Fruit fly (Drosophila melanogaster) whole organism, embryonic: Measurements from ENCODE around the gene Rab18.
A peak's percentile ranks its signal among the peaks of the same experiment; 100 is the strongest.

Experiments used
- Atf3 ChIP-seq: fragments of 200-800 bp; sonication (Bioruptor generic); optimal IDR thresholded peaks from 3 replicates; lab custom pipeline; 2016; ENCODE audit warnings: missing biosample characterization, missing genetic modification characterization
- CG10147 ChIP-seq: fragments of 200-800 bp; sonication (Bioruptor generic); optimal IDR thresholded peaks from 2 replicates; lab custom pipeline; 2019; ENCODE audit warnings: missing biosample characterization, mild to moderate bottlenecking, missing genetic modification characterization, moderate library complexity
- CG10959 ChIP-seq: fragments of 200-800 bp; sonication (Bioruptor generic); IDR thresholded peaks from 2 replicates; pipeline ENCODE4 v1.3.6; 2022; ENCODE audit warnings: missing biosample characterization, missing genetic modification characterization
- CG11085 ChIP-seq: fragments of 200-800 bp; sonication (Bioruptor generic); IDR thresholded peaks from 2 replicates; pipeline ENCODE4 v1.3.6; 2022; ENCODE audit warnings: missing biosample characterization, missing genetic modification characterization
- CG12219 ChIP-seq: fragments of 200-800 bp; sonication (Bioruptor generic); optimal IDR thresholded peaks from 3 replicates; lab custom pipeline; 2018; ENCODE audit warnings: missing biosample characterization, mild to moderate bottlenecking, missing genetic modification characterization
- CG1233 ChIP-seq: fragments of 200-800 bp; sonication (Bioruptor generic); optimal IDR thresholded peaks from 4 replicates; lab custom pipeline; 2018; ENCODE audit warnings: missing biosample characterization, mild to moderate bottlenecking, missing genetic modification characterization
- CG12769 ChIP-seq: fragments of 200-800 bp; sonication (Bioruptor generic); optimal IDR thresholded peaks from 2 replicates; lab custom pipeline; 2019; ENCODE audit warnings: missing biosample characterization, mild to moderate bottlenecking, missing genetic modification characterization, moderate library complexity
- CG15269 ChIP-seq: fragments of 200-800 bp; sonication (Bioruptor generic); optimal IDR thresholded peaks from 2 replicates; lab custom pipeline; 2018; ENCODE audit warnings: missing biosample characterization, mild to moderate bottlenecking, missing genetic modification characterization, moderate library complexity
- CG1603 ChIP-seq: fragments of 200-800 bp; sonication (Bioruptor generic); optimal IDR thresholded peaks from 2 replicates; lab custom pipeline; 2019; ENCODE audit warnings: missing biosample characterization, mild to moderate bottlenecking, missing genetic modification characterization, moderate library complexity
- CG17361 ChIP-seq: fragments of 200-800 bp; sonication (Bioruptor generic); IDR thresholded peaks from 3 replicates; pipeline ENCODE4 v1.3.6; 2022; ENCODE audit warnings: missing biosample characterization, missing genetic modification characterization
- CG17568 ChIP-seq: fragments of 200-800 bp; sonication (Bioruptor generic); optimal IDR thresholded peaks from 2 replicates; lab custom pipeline; 2018; ENCODE audit warnings: missing biosample characterization, mild to moderate bottlenecking, missing genetic modification characterization, moderate library complexity
- CG18764 ChIP-seq: fragments of 200-800 bp; sonication (Bioruptor generic); optimal IDR thresholded peaks from 3 replicates; lab custom pipeline; 2016; ENCODE audit warnings: missing biosample characterization, missing genetic modification characterization
- CG2712 ChIP-seq: fragments of 200-800 bp; optimal IDR thresholded peaks from 3 replicates; lab custom pipeline; 2019; ENCODE audit warnings: missing biosample characterization, mild to moderate bottlenecking, missing genetic modification characterization, moderate library complexity
- CG30020 ChIP-seq: fragments of 200-800 bp; optimal IDR thresholded peaks from 2 replicates; lab custom pipeline; 2019; ENCODE audit warnings: missing biosample characterization, mild to moderate bottlenecking, missing genetic modification characterization, moderate library complexity
- CG34422 ChIP-seq: fragments of 200-800 bp; sonication (Bioruptor generic); IDR thresholded peaks from 3 replicates; pipeline ENCODE4 v1.3.6; 2022; ENCODE audit warnings: missing biosample characterization, missing genetic modification characterization
- CG3838 ChIP-seq: fragments of 200-800 bp; sonication (Bioruptor generic); optimal IDR thresholded peaks from 3 replicates; lab custom pipeline; 2016; ENCODE audit warnings: missing biosample characterization, missing genetic modification characterization
- CG5180 ChIP-seq: fragments of 200-800 bp; sonication (Bioruptor generic); optimal IDR thresholded peaks from 3 replicates; lab custom pipeline; 2017; ENCODE audit warnings: missing biosample characterization, missing genetic modification characterization, mild to moderate bottlenecking, moderate library complexity, missing genetic modification reagents
- CG7556 ChIP-seq: fragments of 200-800 bp; sonication (Bioruptor generic); optimal IDR thresholded peaks from 2 replicates; lab custom pipeline; 2017; ENCODE audit warnings: missing biosample characterization, mild to moderate bottlenecking, missing genetic modification characterization
- CoRest ChIP-seq: fragments of 200-800 bp; sonication (Bioruptor generic); optimal IDR thresholded peaks from 3 replicates; lab custom pipeline; 2018; ENCODE audit warnings: missing biosample characterization, mild to moderate bottlenecking, missing genetic modification characterization, moderate library complexity
- Dip3 ChIP-seq: fragments of 200-800 bp; sonication (Bioruptor generic); optimal IDR thresholded peaks from 3 replicates; lab custom pipeline; 2016; ENCODE audit warnings: missing biosample characterization, missing genetic modification characterization
- Gsc ChIP-seq: fragments of 200-800 bp; sonication (Bioruptor generic); IDR thresholded peaks from 2 replicates; pipeline ENCODE4 v1.3.6; 2022; ENCODE audit warnings: missing biosample characterization, missing genetic modification characterization
- Gug ChIP-seq: fragments of 200-800 bp; sonication (Bioruptor generic); IDR thresholded peaks from 4 replicates; pipeline ENCODE4 v1.3.6; 2022; ENCODE audit warnings: missing biosample characterization, missing genetic modification characterization
- Hmr ChIP-seq: fragments of 200-800 bp; sonication (Bioruptor generic); optimal IDR thresholded peaks from 3 replicates; lab custom pipeline; 2017; ENCODE audit warnings: mild to moderate bottlenecking, missing biosample characterization, missing genetic modification reagents, missing genetic modification characterization
- MBD-R2 ChIP-seq: fragments of 200-800 bp; sonication (Bioruptor generic); IDR thresholded peaks from 2 replicates; pipeline ENCODE4 v1.3.6; 2022; ENCODE audit warnings: missing biosample characterization, missing genetic modification characterization
- Mad ChIP-seq: fragments of 200-800 bp; sonication (Bioruptor generic); optimal IDR thresholded peaks from 2 replicates; lab custom pipeline; 2016; ENCODE audit warnings: missing biosample characterization, missing genetic modification characterization
- Max ChIP-seq: fragments of 200-800 bp; sonication (Bioruptor generic); optimal IDR thresholded peaks from 2 replicates; lab custom pipeline; 2016; ENCODE audit warnings: missing biosample characterization, mild to moderate bottlenecking, missing genetic modification characterization
- Nf-YA ChIP-seq: fragments of 200-800 bp; sonication (Bioruptor generic); IDR thresholded peaks from 2 replicates; pipeline ENCODE4 v1.3.6; 2022; ENCODE audit warnings: missing biosample characterization, missing genetic modification characterization
- Nf-YB ChIP-seq: fragments of 200-800 bp; sonication (Bioruptor generic); optimal IDR thresholded peaks from 3 replicates; lab custom pipeline; 2019; ENCODE audit warnings: missing biosample characterization, mild to moderate bottlenecking, missing genetic modification characterization, moderate library complexity
- Nf-YC ChIP-seq: fragments of 200-800 bp; optimal IDR thresholded peaks from 3 replicates; lab custom pipeline; 2019; ENCODE audit warnings: missing biosample characterization, mild to moderate bottlenecking, missing genetic modification characterization, moderate library complexity
- Optix ChIP-seq: fragments of 200-800 bp; sonication (Bioruptor generic); IDR thresholded peaks from 3 replicates; pipeline ENCODE4 v1.3.6; 2022; ENCODE audit warnings: missing biosample characterization, missing genetic modification characterization
- Side ChIP-seq: fragments of 200-800 bp; sonication (Bioruptor generic); optimal IDR thresholded peaks from 2 replicates; lab custom pipeline; 2016; ENCODE audit warnings: missing biosample characterization, missing genetic modification characterization
- ase ChIP-seq: fragments of 200-800 bp; sonication (Bioruptor generic); IDR thresholded peaks from 3 replicates; pipeline ENCODE4 v1.3.6; 2022; ENCODE audit warnings: missing biosample characterization, missing genetic modification characterization
- bowl ChIP-seq: fragments of 200-800 bp; sonication (Bioruptor generic); IDR thresholded peaks from 2 replicates; pipeline ENCODE4 v1.3.6; 2022; ENCODE audit warnings: missing biosample characterization, missing genetic modification characterization
- caup ChIP-seq: fragments of 200-800 bp; sonication (Bioruptor generic); optimal IDR thresholded peaks from 3 replicates; lab custom pipeline; 2017; ENCODE audit warnings: missing biosample characterization, mild to moderate bottlenecking, missing genetic modification characterization, moderate library complexity; ENCODE audit not compliant: severe bottlenecking
- chm ChIP-seq: fragments of 200-800 bp; sonication (Bioruptor generic); IDR thresholded peaks from 2 replicates; pipeline ENCODE4 v1.3.6; 2022; ENCODE audit warnings: missing biosample characterization, missing genetic modification characterization
- hb ChIP-seq: fragments of 200-800 bp; sonication (Bioruptor generic); IDR thresholded peaks from 3 replicates; pipeline ENCODE4 v1.3.6; 2022; ENCODE audit warnings: missing biosample characterization, missing genetic modification characterization; ENCODE audit not compliant: partially characterized antibody
- insv ChIP-seq, 2 experiments: fragments of 200-800 bp; sonication (Bioruptor generic); optimal IDR thresholded peaks; 3 replicates each; lab custom pipeline; 2016 to 2018; ENCODE audit warnings: missing biosample characterization in 2 of 2, missing genetic modification characterization in 2 of 2
- lilli ChIP-seq: fragments of 200-800 bp; sonication (Bioruptor generic); optimal IDR thresholded peaks from 3 replicates; lab custom pipeline; 2016; ENCODE audit warnings: missing biosample characterization, missing genetic modification characterization
- nmo ChIP-seq: fragments of 200-800 bp; sonication (Bioruptor generic); optimal IDR thresholded peaks from 2 replicates; lab custom pipeline; 2018; ENCODE audit warnings: missing biosample characterization, mild to moderate bottlenecking, missing genetic modification characterization, moderate library complexity
- odd ChIP-seq: fragments of 200-800 bp; sonication (Bioruptor generic); optimal IDR thresholded peaks from 2 replicates; lab custom pipeline; 2017; ENCODE audit warnings: missing biosample characterization, mild to moderate bottlenecking, missing genetic modification characterization
- onecut ChIP-seq: fragments of 200-800 bp; sonication (Bioruptor generic); IDR thresholded peaks from 2 replicates; pipeline ENCODE4 v1.3.6; 2022; ENCODE audit warnings: missing biosample characterization, missing genetic modification characterization
- prd ChIP-seq, 3 experiments: fragments of >200 bp in 2 of 3; fragments of 200-800 bp in 1 of 3; sonication (Bioruptor generic) in 1 of 3; optimal IDR thresholded peaks in 2 of 3; IDR thresholded peaks in 1 of 3; 2 replicates in 2 of 3; 3 replicates in 1 of 3; pipeline versions ENCODE4 v1.3.6 to Lab custom; 2017 to 2022; ENCODE audit warnings: missing biosample characterization in 1 of 3, missing genetic modification characterization in 1 of 3
- pros ChIP-seq: fragments of 200-800 bp; sonication (Bioruptor generic); optimal IDR thresholded peaks from 3 replicates; lab custom pipeline; 2019; ENCODE audit warnings: missing biosample characterization, mild to moderate bottlenecking, missing genetic modification characterization, moderate library complexity
- sd ChIP-seq: fragments of 200-800 bp; sonication (Bioruptor generic); optimal IDR thresholded peaks from 3 replicates; lab custom pipeline; 2018; ENCODE audit warnings: missing biosample characterization, mild to moderate bottlenecking, missing genetic modification characterization, moderate library complexity
- slou ChIP-seq: fragments of 200-800 bp; sonication (Bioruptor generic); optimal IDR thresholded peaks from 3 replicates; lab custom pipeline; 2016; ENCODE audit warnings: missing biosample characterization, missing genetic modification characterization
- so ChIP-seq: fragments of 200-800 bp; sonication (Bioruptor generic); IDR thresholded peaks from 3 replicates; pipeline ENCODE4 v1.3.6; 2022; ENCODE audit warnings: missing biosample characterization, missing genetic modification characterization
- tio ChIP-seq: fragments of 200-800 bp; sonication (Bioruptor generic); optimal IDR thresholded peaks from 2 replicates; lab custom pipeline; 2017; ENCODE audit warnings: missing biosample characterization, missing genetic modification characterization, inconsistent platforms
- tx ChIP-seq: fragments of 200-800 bp; sonication (Bioruptor generic); optimal IDR thresholded peaks from 2 replicates; lab custom pipeline; 2016; ENCODE audit warnings: missing biosample characterization, missing genetic modification characterization

Gene Rab18

DNA sequence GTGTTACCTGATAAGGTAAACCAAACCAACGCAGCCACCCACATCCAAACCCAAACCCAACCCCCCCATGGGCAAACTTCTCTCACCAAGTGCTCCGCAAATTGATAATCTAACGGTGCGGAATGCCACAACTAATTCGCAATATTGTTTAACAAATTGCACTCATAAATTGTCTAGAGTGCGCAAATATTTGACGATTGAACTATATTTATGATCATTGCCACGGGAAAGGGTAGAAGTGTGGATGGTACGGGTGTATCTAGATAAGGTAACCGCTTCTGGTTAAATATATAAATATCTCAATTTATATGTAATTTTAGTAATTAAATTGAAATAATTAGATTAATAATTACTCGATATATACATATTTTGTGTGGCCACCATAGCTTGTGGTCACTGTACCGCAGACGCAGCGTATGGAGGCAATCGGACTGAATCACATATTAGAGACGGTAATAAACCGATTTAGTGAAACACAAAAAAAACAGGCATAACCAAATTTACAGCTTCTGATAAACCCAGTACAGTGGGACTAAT, 46.9 kb upstream of the Rab18 start (continued):
- TF ChIP-seq CG17568 (GFP tag; lab: Kevin White, UChicago) = peak; percentile 52
- TF ChIP-seq odd (GFP tag; lab: Kevin White, UChicago) = peak; percentile 11
- peak; percentile 34; the same call in 1 of the 3 replicates for TF ChIP-seq so
- TF ChIP-seq Gug (GFP tag; lab: Robert Waterston, UW) = peak; percentile 66; the same call in 2 of the 4 replicates
- TF ChIP-seq prd (optimal IDR thresholded peaks at IDR 0.05; lab: Kevin White, UChicago) = no peak
- peak; percentile 71; the same call in 2 of the 3 replicates for TF ChIP-seq prd (GFP tag; IDR thresholded peaks at IDR 0.05; lab: Robert Waterston, UW)
- TF ChIP-seq CG3838 (GFP tag; lab: Kevin White, UChicago) = no peak
- peak; percentile 1 for TF ChIP-seq Max (GFP tag; lab: Kevin White, UChicago)
- peak; percentile 46 for TF ChIP-seq CG7556
- TF ChIP-seq onecut = no peak
- TF ChIP-seq CG15269 (tag; lab: Kevin White, UChicago) = peak; percentile 81
- peak; percentile 4 for TF ChIP-seq CG1603 (tag; lab: Kevin White, UChicago)
- 0 out of 3 replicates have a peak, but pooled peaks have one; percentile 22 for TF ChIP-seq CG17361 (GFP tag; lab: Robert Waterston, UW)
- peak; percentile 47; the same call in 1 of the 2 replicates for TF ChIP-seq MBD-R2 (GFP tag; lab: Robert Waterston, UW)
- no peak for TF ChIP-seq Gsc
- peak; percentile 50 for TF ChIP-seq CG10147 (GFP tag; lab: Kevin White, UChicago)
- TF ChIP-seq CoRest (tag; lab: Kevin White, UChicago) = peak; percentile 71
- TF ChIP-seq Optix = peak; percentile 23; the same call in 1 of the 3 replicates
- peak; percentile 23 for TF ChIP-seq CG18764 (GFP tag; lab: Kevin White, UChicago)
- peak; percentile 55; the same call in 1 of the 3 replicates for TF ChIP-seq CG34422 (GFP tag; lab: Robert Waterston, UW)
- TF ChIP-seq CG11085 (GFP tag; lab: Robert Waterston, UW) = peak; percentile 52
- TF ChIP-seq nmo = peak; percentile 24
- TF ChIP-seq CG10959 (GFP tag; lab: Robert Waterston, UW) = 0 out of 2 replicates have a peak, but pooled peaks have one; percentile 21
- peak; percentile 66 for TF ChIP-seq CG12769 (tag; lab: Kevin White, UChicago)
- peak; percentile 37 for TF ChIP-seq CG1233 (GFP tag; lab: Kevin White, UChicago)
- TF ChIP-seq Dip3 = peak; percentile 14
- peak; percentile 44 for TF ChIP-seq lilli (GFP tag; lab: Kevin White, UChicago)
- TF ChIP-seq sd (tag; lab: Kevin White, UChicago) = peak; percentile 86
- no peak for TF ChIP-seq pros (GFP tag; lab: Kevin White, UChicago)
- TF ChIP-seq ase (GFP tag; lab: Robert Waterston, UW) = peak; percentile 16; the same call in 1 of the 3 replicates
- TF ChIP-seq tx (GFP tag; lab: Kevin White, UChicago) = no peak
- TF ChIP-seq CG2712 (tag; lab: Kevin White, UChicago) = peak; percentile 56
- TF ChIP-seq Atf3 (GFP tag; lab: Kevin White, UChicago) = no peak

DNA sequence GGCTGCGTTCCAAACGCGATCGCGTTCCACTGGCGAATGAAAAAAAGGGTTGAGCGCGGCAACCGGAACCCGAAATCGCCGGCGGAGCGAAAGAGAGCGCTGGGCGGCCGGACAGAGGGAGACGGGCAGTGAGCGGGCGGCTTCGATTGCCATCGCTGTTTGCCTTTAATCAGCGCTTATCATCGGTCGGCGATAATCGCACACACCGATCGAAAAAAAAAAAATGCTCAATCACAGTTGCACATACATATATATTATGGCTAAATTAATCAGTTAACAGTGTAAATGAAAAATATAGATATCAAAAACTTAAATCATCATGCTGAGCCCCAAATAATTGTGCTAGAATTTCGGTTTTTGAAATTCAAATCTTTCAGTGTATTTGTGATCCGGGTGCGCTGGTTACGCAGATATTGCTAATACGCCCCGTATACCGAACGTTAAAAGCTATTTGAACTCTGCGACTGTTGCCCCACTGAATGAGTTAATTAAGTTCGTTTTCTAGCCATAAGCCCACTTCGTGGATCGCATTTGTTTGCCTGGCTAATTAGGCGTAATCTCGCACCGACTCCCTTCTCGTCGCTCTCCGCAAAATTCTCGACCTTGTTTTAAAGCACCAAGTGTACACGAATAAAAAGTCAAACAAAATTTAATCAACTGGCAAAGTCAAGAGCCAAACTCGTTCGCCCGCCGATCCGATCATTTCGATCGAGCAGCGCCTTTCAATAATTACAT, 46.3 kb upstream of the Rab18 start, which contains the start of gene CG33080:
Gene CG33080 (minus strand): TSS at position 38 of the 735 bp plus-strand sequence.
- no peak for TF ChIP-seq CG30020
- no peak for TF ChIP-seq CG12769 (tag; lab: Kevin White, UChicago)
- TF ChIP-seq caup (GFP tag; lab: Kevin White, UChicago) = no peak
- TF ChIP-seq Nf-YB (GFP tag; lab: Kevin White, UChicago) = no peak
- TF ChIP-seq CG2712 (tag; lab: Kevin White, UChicago) = no peak
- no peak for TF ChIP-seq CG12219
- TF ChIP-seq slou (GFP tag; lab: Kevin White, UChicago) = no peak
- TF ChIP-seq tio (GFP tag; lab: Kevin White, UChicago) = no peak
- TF ChIP-seq Hmr (GFP tag; lab: Kevin White, UChicago) = peak; percentile 29
- TF ChIP-seq hb (GFP tag; lab: Robert Waterston, UW) = no peak
- no peak for TF ChIP-seq Side (GFP tag; lab: Kevin White, UChicago)
- no peak for TF ChIP-seq chm (GFP tag; lab: Robert Waterston, UW)
- TF ChIP-seq Nf-YA (GFP tag; lab: Robert Waterston, UW) = no peak
- TF ChIP-seq Mad (GFP tag; lab: Kevin White, UChicago) = no peak
- no peak for TF ChIP-seq CG5180 (GFP tag; lab: Kevin White, UChicago)
- no peak for TF ChIP-seq Nf-YC (tag; lab: Kevin White, UChicago)
- TF ChIP-seq bowl (GFP tag; lab: Robert Waterston, UW) = no peak
- TF ChIP-seq insv (GFP tag; optimal IDR thresholded peaks at IDR 0.05; lab: Kevin White, UChicago) = no peak
